Fruit fly (Drosophila melanogaster): ENCODE data around the gene Ypel.

DNA sequence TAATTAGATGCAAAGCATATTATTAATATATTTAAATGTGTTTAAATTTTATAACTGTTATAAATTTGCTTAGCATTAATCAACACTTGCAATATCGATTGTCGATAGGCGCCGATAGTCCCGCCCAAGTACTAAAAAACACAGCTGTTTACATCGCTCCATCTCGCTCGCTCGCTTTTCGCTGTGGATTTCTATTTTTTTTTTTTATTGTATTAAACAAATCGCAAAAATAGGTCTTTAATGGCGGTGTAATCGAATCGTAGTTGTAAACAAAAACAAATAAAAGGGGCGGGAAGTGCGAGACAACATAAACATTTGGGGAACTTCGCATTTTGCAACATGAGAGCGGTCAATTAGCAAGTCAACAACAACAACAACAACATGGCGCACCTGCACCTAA is 7.8 kb upstream of the Ypel start, which contains the start of gene CG34408:
- TF ChIP-seq CTCF (optimal IDR thresholded peaks at IDR 0.05): no peak
- no peak for TF ChIP-seq CG8478 (optimal IDR thresholded peaks at IDR 0.05)

All from S2 (cell line).